Fruit fly (Drosophila melanogaster) whole organism, adult: ENCODE measurements around the gene jb.

Source experiments
- CG11617 ChIP-seq: fragments of 200-800 bp; sonication (Bioruptor generic); optimal IDR thresholded peaks from 2 replicates; lab custom pipeline; 2017; ENCODE audit warnings: mild to moderate bottlenecking, missing biosample characterization, missing genetic modification reagents, missing genetic modification characterization
- CG12768 ChIP-seq: fragments of 200-800 bp; sonication (Bioruptor generic); optimal IDR thresholded peaks from 2 replicates; lab custom pipeline; 2017; ENCODE audit warnings: missing biosample characterization, missing genetic modification characterization, mild to moderate bottlenecking, moderate library complexity, missing genetic modification reagents
- CG14711 ChIP-seq: fragments of 200-800 bp; sonication (Bioruptor generic); optimal IDR thresholded peaks from 2 replicates; lab custom pipeline; 2018; ENCODE audit warnings: missing biosample characterization, mild to moderate bottlenecking, missing genetic modification characterization, moderate library complexity
- CG1620 ChIP-seq: fragments of 200-800 bp; sonication (Bioruptor generic); optimal IDR thresholded peaks from 2 replicates; lab custom pipeline; 2016; ENCODE audit warnings: missing biosample characterization, missing genetic modification characterization
- CG33017 ChIP-seq: fragments of 200-800 bp; sonication (Bioruptor generic); optimal IDR thresholded peaks from 2 replicates; lab custom pipeline; 2018; ENCODE audit warnings: missing biosample characterization, mild to moderate bottlenecking, missing genetic modification characterization, moderate library complexity
- CG5204 ChIP-seq: fragments of 200-800 bp; sonication (Bioruptor generic); optimal IDR thresholded peaks from 2 replicates; lab custom pipeline; 2016; ENCODE audit warnings: missing biosample characterization, missing genetic modification characterization
- CG7045 ChIP-seq: fragments of 200-800 bp; sonication (Bioruptor generic); optimal IDR thresholded peaks from 2 replicates; lab custom pipeline; 2017; ENCODE audit warnings: missing biosample characterization, mild to moderate bottlenecking, missing genetic modification characterization
- CG7101 ChIP-seq: fragments of 200-800 bp; sonication (Bioruptor generic); optimal IDR thresholded peaks from 2 replicates; lab custom pipeline; 2018; ENCODE audit warnings: missing biosample characterization, mild to moderate bottlenecking, missing genetic modification characterization, moderate library complexity
- Clk ChIP-seq: fragments of 200-800 bp; sonication (Bioruptor generic); optimal IDR thresholded peaks from 2 replicates; lab custom pipeline; 2017; ENCODE audit warnings: missing biosample characterization, missing genetic modification characterization
- Crg-1 ChIP-seq: fragments of 200-800 bp; sonication (Bioruptor generic); optimal IDR thresholded peaks from 2 replicates; lab custom pipeline; 2016; ENCODE audit warnings: missing biosample characterization, missing genetic modification characterization
- Hr96 ChIP-seq: fragments of 200-800 bp; sonication (Bioruptor generic); optimal IDR thresholded peaks from 2 replicates; lab custom pipeline; 2016; ENCODE audit warnings: missing biosample characterization, missing genetic modification characterization
- Mnt ChIP-seq: fragments of 200-800 bp; sonication (Bioruptor generic); optimal IDR thresholded peaks from 2 replicates; lab custom pipeline; 2016; ENCODE audit warnings: missing biosample characterization, mild to moderate bottlenecking, missing genetic modification characterization
- bab1 ChIP-seq: fragments of 200-800 bp; sonication (Bioruptor generic); optimal IDR thresholded peaks from 3 replicates; lab custom pipeline; 2019; ENCODE audit warnings: missing biosample characterization, mild to moderate bottlenecking, missing genetic modification characterization, moderate library complexity
- cic ChIP-seq: fragments of 200-800 bp; sonication (Bioruptor generic); optimal IDR thresholded peaks from 2 replicates; lab custom pipeline; 2017; ENCODE audit warnings: missing biosample characterization, mild to moderate bottlenecking, missing genetic modification characterization, moderate library complexity
- cnc ChIP-seq, 2 experiments: fragments of >200 bp; optimal IDR thresholded peaks; 2 replicates each; lab custom pipeline; 2017
- kay ChIP-seq: fragments of 200-800 bp; sonication (Bioruptor generic); peaks from one replicate; lab custom pipeline; 2016; ENCODE audit warnings: missing biosample characterization, missing genetic modification characterization, borderline replicate concordance
- ovo ChIP-seq: fragments of 200-800 bp; sonication (Bioruptor generic); optimal IDR thresholded peaks from 2 replicates; lab custom pipeline; 2016; ENCODE audit warnings: missing biosample characterization, missing genetic modification characterization
- pad ChIP-seq: fragments of 200-800 bp; sonication (Bioruptor generic); optimal IDR thresholded peaks from 3 replicates; lab custom pipeline; 2017; ENCODE audit warnings: missing biosample characterization, missing genetic modification characterization, mild to moderate bottlenecking, moderate library complexity, missing genetic modification reagents
- tj ChIP-seq: fragments of 200-800 bp; sonication (Bioruptor generic); optimal IDR thresholded peaks from 3 replicates; lab custom pipeline; 2017; ENCODE audit warnings: missing biosample characterization, mild to moderate bottlenecking, missing genetic modification characterization, moderate library complexity
- toe ChIP-seq: fragments of 200-800 bp; sonication (Bioruptor generic); optimal IDR thresholded peaks from 2 replicates; lab custom pipeline; 2016; ENCODE audit warnings: missing biosample characterization, missing genetic modification characterization

The jb gene

DNA sequence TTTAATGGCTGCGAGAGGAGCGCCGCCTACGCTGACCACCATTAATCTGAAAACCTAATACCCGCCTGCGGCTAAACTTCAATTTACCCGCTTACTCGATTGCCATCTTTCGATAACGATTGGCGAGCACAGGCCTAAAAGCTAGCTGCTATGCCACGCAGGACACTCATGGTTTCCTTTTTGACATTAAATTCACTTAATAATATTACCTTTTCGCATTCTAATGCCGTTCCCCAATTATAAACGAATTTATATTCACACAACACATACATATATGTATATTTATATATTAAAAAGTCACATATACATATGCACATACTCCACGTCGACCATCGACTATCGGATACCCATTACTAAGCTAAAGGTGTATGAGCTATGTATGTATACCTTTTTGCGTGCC, 973 bp downstream of the jb start:
- TF ChIP-seq Hr96 (GFP tag; lab: Kevin White, UChicago): no peak
- TF ChIP-seq kay (GFP tag; lab: Kevin White, UChicago): no peak
- TF ChIP-seq Mnt (GFP tag; lab: Kevin White, UChicago): no peak
- TF ChIP-seq toe (GFP tag; lab: Kevin White, UChicago): no peak
- no peak for TF ChIP-seq pad (GFP tag; lab: Kevin White, UChicago)
- TF ChIP-seq CG11617: no peak
- no peak for TF ChIP-seq CG7045 (GFP tag; lab: Kevin White, UChicago)
- no peak for TF ChIP-seq Crg-1 (GFP tag; lab: Kevin White, UChicago)
- TF ChIP-seq CG5204 (GFP tag; lab: Kevin White, UChicago): no peak
- TF ChIP-seq CG1620: no peak
- no peak for TF ChIP-seq CG33017 (tag; lab: Kevin White, UChicago)
- TF ChIP-seq CG12768 (GFP tag; lab: Kevin White, UChicago): no peak
- no peak for TF ChIP-seq Clk (GFP tag; lab: Kevin White, UChicago)
- TF ChIP-seq CG7101 (tag; lab: Kevin White, UChicago): no peak
- no peak for TF ChIP-seq ovo
- no peak for TF ChIP-seq bab1 (GFP tag; lab: Kevin White, UChicago)
- no peak for TF ChIP-seq cic (GFP tag; lab: Kevin White, UChicago)
- TF ChIP-seq cnc (optimal IDR thresholded peaks at IDR 0.05; lab: Kevin White, UChicago): no peak
- TF ChIP-seq CG14711: no peak

DNA sequence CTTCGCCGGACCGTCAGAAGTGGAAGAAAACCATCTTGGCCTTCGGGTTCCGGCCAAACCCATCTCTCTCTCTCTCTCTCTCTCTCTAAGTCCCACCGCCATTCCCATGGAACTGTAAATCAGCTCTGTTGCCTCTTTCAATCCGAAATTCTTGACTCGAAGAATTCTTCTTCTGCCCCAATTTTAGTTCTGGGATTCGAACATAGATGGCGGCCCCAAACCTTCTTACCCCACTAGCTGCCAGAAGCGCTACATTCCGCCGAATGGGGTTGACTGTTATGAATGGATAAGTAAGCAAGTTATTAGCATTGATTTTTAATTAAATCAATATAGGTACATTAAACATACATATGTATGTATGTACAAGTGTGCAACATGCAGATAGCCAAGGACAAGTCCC, 4.7 kb downstream of the jb start:
- no peak for TF ChIP-seq CG1620
- TF ChIP-seq Crg-1 (GFP tag; lab: Kevin White, UChicago): no peak
- no peak for TF ChIP-seq tj
- no peak for TF ChIP-seq CG7101 (tag; lab: Kevin White, UChicago)
- no peak for TF ChIP-seq toe (GFP tag; lab: Kevin White, UChicago)
- TF ChIP-seq CG33017 (tag; lab: Kevin White, UChicago): no peak
- TF ChIP-seq CG7045 (GFP tag; lab: Kevin White, UChicago): no peak
- no peak for TF ChIP-seq ovo
- TF ChIP-seq Clk (GFP tag; lab: Kevin White, UChicago): no peak
- TF ChIP-seq CG11617: no peak

DNA sequence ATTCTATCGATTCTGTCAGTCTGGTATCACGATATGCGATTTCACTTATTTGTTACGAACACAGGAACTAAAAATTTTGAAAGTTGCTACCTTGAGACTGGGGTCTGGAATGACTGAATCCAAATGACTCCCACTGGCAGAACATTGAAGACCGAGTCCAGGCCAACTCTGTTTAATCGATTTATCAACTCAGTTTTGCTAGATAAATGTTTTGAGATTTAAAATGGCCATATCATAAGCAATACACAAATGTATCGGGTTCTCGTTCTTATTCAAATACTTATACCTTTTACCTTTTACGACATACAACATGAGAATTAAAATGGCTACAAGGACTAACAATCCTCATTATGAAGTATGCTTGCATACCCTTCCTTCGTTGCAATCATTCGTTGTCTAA, 14.2 kb downstream of the jb start, which contains the start of gene CG12679:
Gene CG12679 (minus strand): TSS at position 101 of the 400 bp plus-strand sequence.
- TF ChIP-seq cic (GFP tag; lab: Kevin White, UChicago) (no peak), cnc (optimal IDR thresholded peaks at IDR 0.05; lab: Kevin White, UChicago) (no peak), pad (GFP tag; lab: Kevin White, UChicago) (no peak), toe (GFP tag; lab: Kevin White, UChicago) (no peak), CG1620 (no peak), CG7045 (GFP tag; lab: Kevin White, UChicago) (no peak), Mnt (GFP tag; lab: Kevin White, UChicago) (no peak), CG12768 (GFP tag; lab: Kevin White, UChicago) (no peak)

DNA sequence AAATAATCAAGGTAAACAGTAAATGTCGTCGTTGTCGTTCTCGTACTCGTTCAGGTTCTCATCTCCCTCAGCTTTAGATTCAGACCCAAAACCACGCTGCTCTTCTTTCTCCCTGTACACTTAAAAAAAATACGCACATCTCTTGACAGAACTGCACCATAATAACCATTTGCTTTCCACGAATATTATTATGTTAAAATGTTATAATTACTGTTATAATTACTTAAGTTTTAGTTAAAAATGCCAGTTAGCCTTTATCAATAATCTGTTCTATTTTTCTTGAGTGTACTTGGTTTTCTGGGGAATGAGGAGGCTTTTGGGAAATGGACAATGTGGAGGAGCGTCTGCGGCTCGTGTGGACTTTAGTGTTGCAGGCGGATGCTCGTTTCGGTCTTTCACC, 48.4 kb downstream of the jb start:
- TF ChIP-seq Hr96 (GFP tag; lab: Kevin White, UChicago) (no peak), CG7101 (tag; lab: Kevin White, UChicago) (no peak), cnc (optimal IDR thresholded peaks at IDR 0.05; lab: Kevin White, UChicago) (no peak), CG14711 (no peak), CG1620 (no peak), bab1 (GFP tag; lab: Kevin White, UChicago) (no peak), pad (GFP tag; lab: Kevin White, UChicago) (no peak), Crg-1 (GFP tag; lab: Kevin White, UChicago) (no peak), CG11617 (no peak), cic (GFP tag; lab: Kevin White, UChicago) (no peak), tj (no peak), Mnt (GFP tag; lab: Kevin White, UChicago) (no peak), kay (GFP tag; lab: Kevin White, UChicago) (no peak), toe (GFP tag; lab: Kevin White, UChicago) (no peak), Clk (GFP tag; lab: Kevin White, UChicago) (no peak), CG33017 (tag; lab: Kevin White, UChicago) (no peak), CG7045 (GFP tag; lab: Kevin White, UChicago) (no peak), ovo (no peak)
